Fruit fly (Drosophila melanogaster) whole organism, embryonic: ENCODE results near the gene CG32369.

ENCODE experiments used
- CG11695 ChIP-seq: fragments of 200-800 bp; sonication (Bioruptor generic); IDR thresholded peaks from 3 replicates; pipeline ENCODE4 v1.3.6; 2022; ENCODE audit warnings: missing biosample characterization, missing genetic modification characterization
- CG14965 ChIP-seq: fragments of 200-800 bp; sonication (Bioruptor generic); optimal IDR thresholded peaks from 2 replicates; lab custom pipeline; 2016; ENCODE audit warnings: missing biosample characterization, missing genetic modification characterization, borderline replicate concordance
- CG2116 ChIP-seq: fragments of 200-800 bp; sonication (Bioruptor generic); optimal IDR thresholded peaks from 3 replicates; lab custom pipeline; 2018; ENCODE audit warnings: missing biosample characterization, mild to moderate bottlenecking, missing genetic modification characterization
- CG32767 ChIP-seq: fragments of 200-800 bp; sonication (Bioruptor generic); IDR thresholded peaks from 2 replicates; pipeline ENCODE4 v1.3.6; 2022; ENCODE audit warnings: missing biosample characterization, missing genetic modification characterization
- Eip74EF ChIP-seq, 2 experiments: fragments of 200-800 bp in 1 of 2; fragments of >200 bp in 1 of 2; sonication (Bioruptor generic) in 1 of 2; optimal IDR thresholded peaks; 2 replicates each; lab custom pipeline; 2017 to 2019; ENCODE audit warnings: missing biosample characterization in 2 of 2, missing genetic modification characterization in 2 of 2, mild to moderate bottlenecking in 1 of 2, moderate library complexity in 1 of 2
- Lpt ChIP-seq: fragments of >200 bp; optimal IDR thresholded peaks from 2 replicates; lab custom pipeline; 2018; ENCODE audit warnings: missing biosample characterization, missing genetic modification characterization
- Oli ChIP-seq: fragments of 200-800 bp; sonication (Bioruptor generic); optimal IDR thresholded peaks from 2 replicates; lab custom pipeline; 2018; ENCODE audit warnings: missing biosample characterization, mild to moderate bottlenecking, missing genetic modification characterization, moderate library complexity
- Optix ChIP-seq: fragments of 200-800 bp; sonication (Bioruptor generic); IDR thresholded peaks from 3 replicates; pipeline ENCODE4 v1.3.6; 2022; ENCODE audit warnings: missing biosample characterization, missing genetic modification characterization
- br ChIP-seq: fragments of >200 bp; optimal IDR thresholded peaks from 2 replicates; lab custom pipeline; 2017
- gsb ChIP-seq: fragments of 200-800 bp; sonication (Bioruptor generic); IDR thresholded peaks from 2 replicates; pipeline ENCODE4 v1.3.6; 2022; ENCODE audit warnings: missing biosample characterization, missing genetic modification characterization
- gt ChIP-seq: fragments of 200-800 bp; sonication (Bioruptor generic); IDR thresholded peaks from 2 replicates; pipeline ENCODE4 v1.3.6; 2022; ENCODE audit warnings: missing biosample characterization, missing genetic modification characterization
- odd ChIP-seq: fragments of 200-800 bp; sonication (Bioruptor generic); optimal IDR thresholded peaks from 2 replicates; lab custom pipeline; 2017; ENCODE audit warnings: missing biosample characterization, mild to moderate bottlenecking, missing genetic modification characterization
- sob ChIP-seq: fragments of 200-800 bp; sonication (Bioruptor generic); IDR thresholded peaks from 2 replicates; pipeline ENCODE4 v1.3.6; 2022; ENCODE audit warnings: missing biosample characterization, missing genetic modification characterization
- zfh2 ChIP-seq: fragments of 200-800 bp; sonication (Bioruptor generic); optimal IDR thresholded peaks from 2 replicates; lab custom pipeline; 2016; ENCODE audit warnings: missing biosample characterization, missing genetic modification characterization

dm6 chr3L:7768252-7768651 lies 41.4 kb downstream of the CG32369 start, which contains the start of gene CG32371:
- TF ChIP-seq br (lab: Kevin White, UChicago) (no peak), sob (GFP tag; lab: Robert Waterston, UW) (no peak), CG2116 (GFP tag; lab: Kevin White, UChicago) (no peak), Optix (GFP tag; lab: Robert Waterston, UW) (no peak), odd (GFP tag; lab: Kevin White, UChicago) (no peak), Eip74EF (GFP tag; optimal IDR thresholded peaks at IDR 0.05; lab: Kevin White, UChicago) (no peak), Lpt (GFP tag; lab: Kevin White, UChicago) (no peak), zfh2 (no peak), gt (no peak), CG11695 (GFP tag; lab: Robert Waterston, UW) (no peak), gsb (GFP tag; lab: Robert Waterston, UW) (no peak), CG32767 (GFP tag; lab: Robert Waterston, UW) (no peak), Oli (tag; lab: Kevin White, UChicago) (no peak), CG14965 (no peak)
